Worm (Caenorhabditis elegans) whole organism, young adult: ENCODE measurements around the gene ZK930.4.

Source experiments
- B0019.2 ChIP-seq: fragments of 200-800 bp; sonication (Bioruptor generic); conservative IDR thresholded peaks from 2 replicates; pipeline ENCODE4 v1.3.6; 2022; ENCODE audit warnings: missing genetic modification reagents, missing genetic modification characterization, missing compliant biosample characterization
- B0035.1 ChIP-seq: sonication (generic microtip); optimal IDR thresholded peaks from 2 replicates; lab custom pipeline; 2016; ENCODE audit warnings: missing genetic modification characterization, mild to moderate bottlenecking, missing compliant biosample characterization, missing genotype, missing genetic modification reagents
- C06A6.2 ChIP-seq: fragments of 200-800 bp; sonication (Bioruptor generic); conservative IDR thresholded peaks from 2 replicates; pipeline ENCODE4 v1.3.6; 2022; ENCODE audit warnings: missing genetic modification characterization, missing compliant biosample characterization
- C17E4.6 ChIP-seq: fragments of 200-800 bp; sonication (Bioruptor generic); IDR thresholded peaks from 2 replicates; pipeline ENCODE4 v1.3.6; 2022; ENCODE audit warnings: missing genetic modification reagents, missing genetic modification characterization, missing compliant biosample characterization
- F23B12.7 ChIP-seq: sonication (generic microtip); optimal IDR thresholded peaks from 2 replicates; lab custom pipeline; 2017; ENCODE audit warnings: missing genetic modification characterization, mild to moderate bottlenecking, missing compliant biosample characterization, antibody characterized with exemption, moderate library complexity; ENCODE audit not compliant: insufficient read depth
- F33H1.4 ChIP-seq: fragments of 200-800 bp; sonication (Bioruptor generic); IDR thresholded peaks from 2 replicates; pipeline ENCODE4 v1.3.6; 2022; ENCODE audit warnings: missing genetic modification reagents, missing genetic modification characterization, missing compliant biosample characterization
- F49E8.2 ChIP-seq: sonication (generic microtip); optimal IDR thresholded peaks from 3 replicates; lab custom pipeline; 2017; ENCODE audit warnings: missing genetic modification characterization, mild to moderate bottlenecking, missing compliant biosample characterization, antibody characterized with exemption, moderate library complexity; ENCODE audit not compliant: insufficient read depth
- T07F8.4 ChIP-seq: sonication (generic microtip); optimal IDR thresholded peaks from 2 replicates; lab custom pipeline; 2016; ENCODE audit warnings: mild to moderate bottlenecking, missing genetic modification characterization, moderate library complexity, missing compliant biosample characterization
- T26A5.8 ChIP-seq: sonication (generic microtip); optimal IDR thresholded peaks from 2 replicates; lab custom pipeline; 2016; ENCODE audit warnings: missing genetic modification characterization, missing compliant biosample characterization
- Y53F4B.3 ChIP-seq: fragments of 200-800 bp; sonication (Bioruptor generic); IDR thresholded peaks from 2 replicates; pipeline ENCODE4 v1.3.6; 2022; ENCODE audit warnings: missing genetic modification reagents, missing genetic modification characterization, missing compliant biosample characterization
- Y95B8A.8 ChIP-seq: fragments of 200-800 bp; sonication (Bioruptor generic); IDR thresholded peaks from 2 replicates; pipeline ENCODE4 v1.3.6; 2022; ENCODE audit warnings: missing genetic modification reagents, missing genetic modification characterization, missing compliant biosample characterization
- ama-1 ChIP-seq, 3 experiments: fragments of 150-350 bp in 1 of 3; sonication (generic microtip) in 2 of 3; optimal IDR thresholded peaks; 2 replicates each; lab custom pipeline; 2014 to 2018; ENCODE audit warnings: missing biosample characterization in 2 of 3, missing genetic modification characterization in 2 of 3, missing genetic modification reagents in 2 of 3
- aptf-2 ChIP-seq: fragments of 200-800 bp; sonication (Bioruptor generic); conservative IDR thresholded peaks from 2 replicates; pipeline ENCODE4 v1.3.6; 2022; ENCODE audit warnings: missing genetic modification reagents, missing genetic modification characterization, missing compliant biosample characterization
- attf-3 ChIP-seq: fragments of 200-800 bp; sonication (Bioruptor generic); conservative IDR thresholded peaks from 2 replicates; pipeline ENCODE4 v1.3.6; 2022; ENCODE audit warnings: missing genetic modification reagents, missing genetic modification characterization, missing compliant biosample characterization
- cebp-1 ChIP-seq, 2 experiments: fragments of 200-800 bp in 1 of 2; sonication (Bioruptor generic) in 1 of 2; sonication (generic microtip) in 1 of 2; IDR thresholded peaks in 1 of 2; optimal IDR thresholded peaks in 1 of 2; 2 replicates each; pipeline versions ENCODE4 v1.3.6 to Lab custom; 2017 to 2022; ENCODE audit warnings: missing compliant biosample characterization in 2 of 2, missing genetic modification characterization in 2 of 2, mild to moderate bottlenecking in 1 of 2, missing genetic modification reagents in 1 of 2, moderate library complexity in 1 of 2
- ceh-58 ChIP-seq: fragments of 200-800 bp; sonication (Bioruptor generic); IDR thresholded peaks from 2 replicates; pipeline ENCODE4 v1.3.6; 2022; ENCODE audit warnings: missing genetic modification characterization, missing compliant biosample characterization
- die-1 ChIP-seq: sonication (generic microtip); optimal IDR thresholded peaks from 2 replicates; lab custom pipeline; 2016; ENCODE audit warnings: missing genotype, mild to moderate bottlenecking, missing genetic modification characterization, missing compliant biosample characterization
- dox-1 ChIP-seq: fragments of 200-800 bp; sonication (Bioruptor generic); IDR thresholded peaks from 2 replicates; pipeline ENCODE4 v1.3.6; 2022; ENCODE audit warnings: missing genetic modification reagents, missing genetic modification characterization, missing compliant biosample characterization
- dpl-1 ChIP-seq: fragments of 150-350 bp; optimal IDR thresholded peaks from 2 replicates; lab custom pipeline; 2014; ENCODE audit warnings: missing biosample characterization, missing genetic modification reagents, missing genetic modification characterization
- ekl-4 ChIP-seq: fragments of 200-800 bp; sonication (Bioruptor generic); IDR thresholded peaks from 2 replicates; pipeline ENCODE4 v1.3.6; 2022; ENCODE audit warnings: missing genetic modification reagents, missing genetic modification characterization, missing compliant biosample characterization
- him-1 ChIP-seq: sonication (generic microtip); optimal IDR thresholded peaks from 2 replicates; lab custom pipeline; 2016; ENCODE audit warnings: missing genotype, missing genetic modification reagents, missing genetic modification characterization, missing compliant biosample characterization
- hlh-12 ChIP-seq: sonication (generic microtip); optimal IDR thresholded peaks from 2 replicates; lab custom pipeline; 2016; ENCODE audit warnings: missing genetic modification characterization, missing compliant biosample characterization
- hmg-20 ChIP-seq: fragments of 200-800 bp; sonication (Bioruptor generic); IDR thresholded peaks from 2 replicates; pipeline ENCODE4 v1.3.6; 2022; ENCODE audit warnings: missing genetic modification reagents, missing genetic modification characterization, missing compliant biosample characterization
- hrde-1 ChIP-seq: sonication (generic microtip); optimal IDR thresholded peaks from 2 replicates; lab custom pipeline; 2016; ENCODE audit warnings: missing genetic modification characterization, mild to moderate bottlenecking, missing compliant biosample characterization, moderate library complexity, missing genotype, missing genetic modification reagents, borderline replicate concordance
- let-607 ChIP-seq, 2 experiments: fragments of 200-800 bp in 1 of 2; sonication (Bioruptor generic) in 1 of 2; sonication (generic microtip) in 1 of 2; optimal IDR thresholded peaks; 2 replicates each; lab custom pipeline; 2016 to 2018; ENCODE audit warnings: mild to moderate bottlenecking in 2 of 2, missing compliant biosample characterization in 2 of 2, missing genetic modification characterization in 2 of 2, moderate library complexity in 2 of 2, missing genotype in 1 of 2
- lin-40 ChIP-seq: sonication (generic microtip); optimal IDR thresholded peaks from 2 replicates; lab custom pipeline; 2016; ENCODE audit warnings: missing genetic modification characterization, mild to moderate bottlenecking, missing compliant biosample characterization, missing genotype, missing genetic modification reagents
- lsl-1 ChIP-seq: fragments of 200-800 bp; sonication (Bioruptor generic); optimal IDR thresholded peaks from 2 replicates; lab custom pipeline; 2018; ENCODE audit warnings: mild to moderate bottlenecking, missing genetic modification characterization, moderate library complexity, missing compliant biosample characterization
- lsy-27 ChIP-seq: sonication (generic microtip); optimal IDR thresholded peaks from 2 replicates; lab custom pipeline; 2017; ENCODE audit warnings: missing genetic modification characterization, mild to moderate bottlenecking, missing compliant biosample characterization, antibody characterized with exemption, missing genotype, borderline replicate concordance; ENCODE audit not compliant: insufficient read depth
- madf-10 ChIP-seq: sonication (generic microtip); optimal IDR thresholded peaks from 2 replicates; lab custom pipeline; 2016; ENCODE audit warnings: mild to moderate bottlenecking, missing genetic modification characterization, missing compliant biosample characterization
- nhr-80 ChIP-seq: sonication (generic microtip); optimal IDR thresholded peaks from 2 replicates; lab custom pipeline; 2016; ENCODE audit warnings: missing genetic modification characterization, missing compliant biosample characterization
- pha-4 ChIP-seq: fragments of 150-350 bp; sonication (generic microtip); optimal IDR thresholded peaks from 2 replicates; lab custom pipeline; 2014; ENCODE audit warnings: missing biosample characterization, missing genetic modification reagents, missing genetic modification characterization
- somi-1 ChIP-seq: fragments of 200-800 bp; sonication (Bioruptor generic); optimal IDR thresholded peaks from 2 replicates; lab custom pipeline; 2018; ENCODE audit warnings: mild to moderate bottlenecking, missing genetic modification characterization, missing compliant biosample characterization
- tbx-9 ChIP-seq: sonication (generic microtip); optimal IDR thresholded peaks from 2 replicates; lab custom pipeline; 2016; ENCODE audit warnings: borderline replicate concordance, missing genetic modification characterization, inconsistent platforms, missing compliant biosample characterization
- tlf-1 ChIP-seq: fragments of 200-800 bp; sonication (Bioruptor generic); optimal IDR thresholded peaks from 2 replicates; lab custom pipeline; 2018; ENCODE audit warnings: mild to moderate bottlenecking, missing genetic modification characterization, missing compliant biosample characterization
- xnd-1 ChIP-seq: sonication (generic microtip); optimal IDR thresholded peaks from 2 replicates; lab custom pipeline; 2016; ENCODE audit warnings: missing genotype, missing genetic modification reagents, missing genetic modification characterization, missing compliant biosample characterization
- ztf-18 ChIP-seq: sonication (generic microtip); optimal IDR thresholded peaks from 2 replicates; lab custom pipeline; 2016; ENCODE audit warnings: missing genotype, mild to moderate bottlenecking, missing genetic modification characterization, missing compliant biosample characterization

ZK930.4 gene

ce11 chrII:11917530-11917952 lies 11.2 kb downstream of the ZK930.4 start (continued):
- TF ChIP-seq F23B12.7 (tag; lab: Kevin White, UChicago) (no peak), hrde-1 (peak; percentile 97), F33H1.4 (GFP tag; lab: Robert Waterston, UW) (peak; percentile 53; the same call in 1 of the 2 replicates), die-1 (tag; lab: Kevin White, UChicago) (peak; percentile 57), T26A5.8 (tag; lab: Kevin White, UChicago) (peak; percentile 77), Y53F4B.3 (GFP tag; lab: Robert Waterston, UW) (no peak), hlh-12 (tag; lab: Kevin White, UChicago) (no peak), B0035.1 (tag; lab: Kevin White, UChicago) (no peak), Y95B8A.8 (GFP tag; lab: Robert Waterston, UW) (peak; percentile 92), let-607 (tag; optimal IDR thresholded peaks at IDR 0.05; lab: Kevin White, UChicago) (no peak), dpl-1 (GFP tag; lab: Kevin White, UChicago) (no peak), lsl-1 (GFP tag; lab: Kevin White, UChicago) (peak; percentile 61), C17E4.6 (GFP tag; lab: Robert Waterston, UW) (peak; percentile 73), pha-4 (no peak), cebp-1 (GFP tag; IDR thresholded peaks at IDR 0.05; lab: Robert Waterston, UW) (no peak), cebp-1 (tag; optimal IDR thresholded peaks at IDR 0.05; lab: Kevin White, UChicago) (peak; percentile 72), tbx-9 (peak; percentile 83), nhr-80 (tag; lab: Kevin White, UChicago) (no peak), C06A6.2 (GFP tag; lab: Robert Waterston, UW) (no peak), attf-3 (GFP tag; lab: Robert Waterston, UW) (no peak), lin-40 (tag; lab: Kevin White, UChicago) (no peak), madf-10 (no peak), ztf-18 (tag; lab: Kevin White, UChicago) (peak; percentile 28), ama-1 (optimal IDR thresholded peaks at IDR 0.05; lab: Kevin White, UChicago) (no peak), ama-1 (GFP tag; optimal IDR thresholded peaks at IDR 0.05; lab: Kevin White, UChicago) (peak; percentile 7 to 93), F49E8.2 (tag; lab: Kevin White, UChicago) (peak; percentile 94), xnd-1 (tag; lab: Kevin White, UChicago) (peak; percentile 69), aptf-2 (no peak), somi-1 (GFP tag; lab: Kevin White, UChicago) (no peak), lsy-27 (tag; lab: Kevin White, UChicago) (no peak), hmg-20 (peak; percentile 57; the same call in 1 of the 2 replicates), B0019.2 (GFP tag; lab: Robert Waterston, UW) (peak; percentile 46), T07F8.4 (peak; percentile 43), him-1 (tag; lab: Kevin White, UChicago) (peak; percentile 74), tlf-1 (GFP tag; lab: Kevin White, UChicago) (peak; percentile 82), ekl-4 (GFP tag; lab: Robert Waterston, UW) (peak; percentile 93), ceh-58 (peak; percentile 73; the same call in 1 of the 2 replicates), dox-1 (peak; percentile 38; the same call in 1 of the 2 replicates)
